Fruit fly (Drosophila melanogaster) whole organism, prepupa: ENCODE results near the gene CG31612.

Experiments used
- Blimp-1 ChIP-seq: fragments of 200-800 bp; sonication (Bioruptor generic); optimal IDR thresholded peaks from 3 replicates; lab custom pipeline; 2017; ENCODE audit warnings: missing biosample characterization, missing genetic modification characterization, mild to moderate bottlenecking, moderate library complexity, missing genetic modification reagents
- CG10631 ChIP-seq: fragments of 200-800 bp; sonication (Bioruptor generic); optimal IDR thresholded peaks from 2 replicates; lab custom pipeline; 2016; ENCODE audit warnings: missing biosample characterization, missing genetic modification characterization
- CG11762 ChIP-seq: fragments of 200-800 bp; sonication (Bioruptor generic); optimal IDR thresholded peaks from 3 replicates; lab custom pipeline; 2016; ENCODE audit warnings: missing biosample characterization, missing genetic modification characterization; ENCODE audit not compliant: insufficient read depth
- CG16779 ChIP-seq: fragments of 200-800 bp; sonication (Bioruptor generic); optimal IDR thresholded peaks from 3 replicates; lab custom pipeline; 2017; ENCODE audit warnings: missing biosample characterization, mild to moderate bottlenecking, missing genetic modification characterization
- CG31627 ChIP-seq: fragments of 200-800 bp; sonication (Bioruptor generic); optimal IDR thresholded peaks from 3 replicates; lab custom pipeline; 2016; ENCODE audit warnings: missing biosample characterization, missing genetic modification characterization
- CG32006 ChIP-seq: fragments of 200-800 bp; sonication (Bioruptor generic); optimal IDR thresholded peaks from 3 replicates; lab custom pipeline; 2017; ENCODE audit warnings: missing biosample characterization, mild to moderate bottlenecking, missing genetic modification characterization
- CG3919 ChIP-seq: fragments of 200-800 bp; sonication (Bioruptor generic); optimal IDR thresholded peaks from 3 replicates; lab custom pipeline; 2016; ENCODE audit warnings: missing biosample characterization, missing genetic modification characterization
- CG6276 ChIP-seq: fragments of 200-800 bp; sonication (Bioruptor generic); optimal IDR thresholded peaks from 2 replicates; lab custom pipeline; 2017; ENCODE audit warnings: missing biosample characterization, mild to moderate bottlenecking, missing genetic modification characterization
- CG6792 ChIP-seq: fragments of 200-800 bp; sonication (Bioruptor generic); optimal IDR thresholded peaks from 3 replicates; lab custom pipeline; 2016; ENCODE audit warnings: missing biosample characterization, missing genetic modification characterization
- CG6808 ChIP-seq: fragments of 200-800 bp; sonication (Bioruptor generic); optimal IDR thresholded peaks from 3 replicates; lab custom pipeline; 2017; ENCODE audit warnings: missing biosample characterization, missing genetic modification characterization, mild to moderate bottlenecking, moderate library complexity, missing genetic modification reagents
- CG7368 ChIP-seq: fragments of 200-800 bp; sonication (Bioruptor generic); optimal IDR thresholded peaks from 3 replicates; lab custom pipeline; 2016; ENCODE audit warnings: missing biosample characterization, missing genetic modification characterization
- CG9139 ChIP-seq: fragments of 200-800 bp; sonication (Bioruptor generic); optimal IDR thresholded peaks from 3 replicates; lab custom pipeline; 2017; ENCODE audit warnings: missing biosample characterization, mild to moderate bottlenecking, missing genetic modification characterization
- Eip75B ChIP-seq: fragments of 200-800 bp; sonication (Bioruptor generic); optimal IDR thresholded peaks from 3 replicates; lab custom pipeline; 2016; ENCODE audit warnings: missing biosample characterization, missing genetic modification characterization
- Eip93F ChIP-seq: fragments of 200-800 bp; sonication (Bioruptor generic); optimal IDR thresholded peaks from 2 replicates; lab custom pipeline; 2016; ENCODE audit warnings: missing biosample characterization, mild to moderate bottlenecking, missing genetic modification characterization
- Ets21C ChIP-seq: fragments of 200-800 bp; sonication (Bioruptor generic); optimal IDR thresholded peaks from 3 replicates; lab custom pipeline; 2016; ENCODE audit warnings: missing biosample characterization, missing genetic modification characterization
- Hr38 ChIP-seq: sonication (Bioruptor generic); optimal IDR thresholded peaks from 2 replicates; lab custom pipeline; 2016; ENCODE audit warnings: missing biosample characterization, missing genetic modification characterization
- Hr4 ChIP-seq: fragments of 200-800 bp; sonication (Bioruptor generic); optimal IDR thresholded peaks from 3 replicates; lab custom pipeline; 2016; ENCODE audit warnings: missing biosample characterization, missing genetic modification characterization
- Met ChIP-seq: fragments of 200-800 bp; sonication (Bioruptor generic); optimal IDR thresholded peaks from 3 replicates; lab custom pipeline; 2016; ENCODE audit warnings: missing biosample characterization, missing genetic modification characterization
- Smox ChIP-seq: fragments of 200-800 bp; sonication (Bioruptor generic); optimal IDR thresholded peaks from 3 replicates; lab custom pipeline; 2016; ENCODE audit warnings: missing biosample characterization, missing genetic modification characterization
- Sox14 ChIP-seq: fragments of 200-800 bp; sonication (Bioruptor generic); optimal IDR thresholded peaks from 3 replicates; lab custom pipeline; 2016; ENCODE audit warnings: missing biosample characterization, missing genetic modification characterization
- dac ChIP-seq: fragments of 200-800 bp; sonication (Bioruptor generic); optimal IDR thresholded peaks from 2 replicates; lab custom pipeline; 2017; ENCODE audit warnings: missing biosample characterization, mild to moderate bottlenecking, missing genetic modification characterization
- esn ChIP-seq: fragments of 200-800 bp; sonication (Bioruptor generic); optimal IDR thresholded peaks from 2 replicates; lab custom pipeline; 2016; ENCODE audit warnings: missing biosample characterization, mild to moderate bottlenecking, missing genetic modification characterization, moderate library complexity
- fd85E ChIP-seq: fragments of 200-800 bp; sonication (Bioruptor generic); optimal IDR thresholded peaks from 3 replicates; lab custom pipeline; 2016; ENCODE audit warnings: missing biosample characterization, missing genetic modification characterization
- lz ChIP-seq: fragments of 200-800 bp; sonication (Bioruptor generic); optimal IDR thresholded peaks from 3 replicates; lab custom pipeline; 2016; ENCODE audit warnings: missing biosample characterization, missing genetic modification characterization
- salr ChIP-seq, 2 experiments: fragments of 200-800 bp; sonication (Bioruptor generic); optimal IDR thresholded peaks; 3 replicates each; lab custom pipeline; 2016 to 2018; ENCODE audit warnings: missing biosample characterization in 2 of 2, missing genetic modification characterization in 2 of 2, mild to moderate bottlenecking in 1 of 2
- ss ChIP-seq, 2 experiments: fragments of 200-800 bp; sonication (Bioruptor generic); optimal IDR thresholded peaks; 2 replicates in 1 of 2; 3 replicates in 1 of 2; lab custom pipeline; 2017 to 2018; ENCODE audit warnings: mild to moderate bottlenecking in 2 of 2, missing biosample characterization in 2 of 2, missing genetic modification characterization in 2 of 2, moderate library complexity in 1 of 2
- svp ChIP-seq: fragments of 200-800 bp; sonication (Bioruptor generic); peaks from one replicate; lab custom pipeline; 2016; ENCODE audit warnings: missing biosample characterization, missing genetic modification characterization
- topi ChIP-seq: fragments of 200-800 bp; sonication (Bioruptor generic); optimal IDR thresholded peaks from 3 replicates; lab custom pipeline; 2016; ENCODE audit warnings: missing biosample characterization, missing genetic modification characterization
- vri ChIP-seq: fragments of 200-800 bp; sonication (Bioruptor generic); optimal IDR thresholded peaks from 3 replicates; lab custom pipeline; 2016; ENCODE audit warnings: missing biosample characterization, mild to moderate bottlenecking, missing genetic modification characterization

CG31612 gene

DNA sequence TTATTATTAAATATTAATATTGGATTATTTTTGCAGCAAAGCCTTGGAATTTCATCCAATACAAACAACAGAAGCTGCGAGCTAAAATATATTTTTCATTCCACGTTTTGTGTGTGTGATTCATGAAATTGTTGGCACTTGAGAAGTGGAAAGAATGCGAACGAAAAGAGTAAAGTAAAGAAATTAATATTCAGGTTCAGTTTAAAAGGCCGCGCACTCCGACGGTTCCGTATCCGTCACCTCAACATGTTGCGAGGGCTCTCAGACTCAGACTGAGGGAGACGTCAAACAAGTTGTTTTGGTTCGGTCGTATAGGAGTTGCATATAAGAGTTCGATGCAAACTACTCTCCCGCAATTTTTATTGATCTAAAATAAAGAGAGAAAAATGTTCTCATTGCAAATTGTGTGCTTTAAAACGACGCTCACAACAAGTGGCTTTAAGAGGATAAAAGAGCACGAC is 41.8 kb downstream of the CG31612 start (continued):
- TF ChIP-seq vri (GFP tag; lab: Kevin White, UChicago) = peak; percentile 8
- no peak for TF ChIP-seq CG9139 (GFP tag; lab: Kevin White, UChicago)
- TF ChIP-seq lz = no peak
- no peak for TF ChIP-seq Eip75B (GFP tag; lab: Kevin White, UChicago)
- no peak for TF ChIP-seq CG31627
- no peak for TF ChIP-seq CG6276 (GFP tag; lab: Kevin White, UChicago)
- TF ChIP-seq, all 60 proteins: peak for 10

DNA sequence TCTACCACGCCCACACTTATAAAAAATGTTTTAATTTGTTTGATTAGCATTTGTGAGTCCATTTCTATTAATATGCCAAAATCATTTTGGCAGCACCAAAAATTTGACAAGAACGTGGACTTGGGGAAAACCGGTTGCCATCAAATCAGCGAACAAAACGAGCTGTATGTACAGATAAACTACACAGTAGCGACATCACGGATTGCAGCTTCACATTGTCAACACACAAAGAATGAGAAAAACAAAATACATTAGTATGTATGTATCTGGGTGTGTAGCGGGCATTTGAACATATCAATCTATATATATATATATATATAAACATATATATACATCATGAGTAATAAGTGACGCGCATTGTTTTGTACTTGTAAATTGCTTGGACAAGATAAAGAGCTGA is 42.4 kb downstream of the CG31612 start:
- TF ChIP-seq Met (no peak), topi (no peak), CG11762 (GFP tag; lab: Kevin White, UChicago) (no peak), Smox (GFP tag; lab: Kevin White, UChicago) (no peak), CG10631 (no peak), Eip93F (GFP tag; lab: Kevin White, UChicago) (no peak), CG16779 (no peak), dac (no peak)

DNA sequence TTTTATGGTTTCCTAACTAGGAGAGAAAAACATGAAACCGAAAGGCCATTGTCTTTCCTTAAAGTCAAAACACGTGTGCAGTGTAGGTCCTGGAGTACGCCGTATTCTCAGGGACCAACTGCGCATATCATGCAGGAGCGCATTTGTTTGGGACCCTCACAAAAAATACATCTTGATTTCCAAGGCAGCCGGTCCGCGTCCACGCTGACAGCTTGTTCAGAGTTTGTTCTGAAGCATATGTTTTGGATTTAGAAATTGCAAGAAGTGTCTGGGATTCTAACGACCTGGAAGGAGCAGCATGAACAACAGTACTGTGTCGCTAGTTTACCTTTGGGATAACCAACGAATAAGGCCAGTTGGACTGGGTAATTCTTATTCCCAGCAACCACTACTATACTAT is 46.3 kb downstream of the CG31612 start:
- TF ChIP-seq Eip93F (GFP tag; lab: Kevin White, UChicago) = no peak
- no peak for TF ChIP-seq fd85E (GFP tag; lab: Kevin White, UChicago)
- no peak for TF ChIP-seq CG31627
- TF ChIP-seq salr (GFP tag; optimal IDR thresholded peaks at IDR 0.05; lab: Kevin White, UChicago) = no peak
- TF ChIP-seq topi = no peak
- TF ChIP-seq Blimp-1 (GFP tag; lab: Kevin White, UChicago) = no peak
- TF ChIP-seq Ets21C (GFP tag; lab: Kevin White, UChicago) = no peak
- no peak for TF ChIP-seq Hr38 (GFP tag; lab: Kevin White, UChicago)
- no peak for TF ChIP-seq Sox14 (GFP tag; lab: Kevin White, UChicago)
- TF ChIP-seq CG7368 (GFP tag; lab: Kevin White, UChicago) = no peak
- no peak for TF ChIP-seq CG3919
- no peak for TF ChIP-seq Hr4
- no peak for TF ChIP-seq CG32006 (GFP tag; lab: Kevin White, UChicago)
- TF ChIP-seq CG6808 = no peak
- TF ChIP-seq ss (GFP tag; optimal IDR thresholded peaks at IDR 0.05; lab: Kevin White, UChicago) = no peak
- TF ChIP-seq svp = no peak
- TF ChIP-seq esn (GFP tag; lab: Kevin White, UChicago) = no peak
- TF ChIP-seq CG6792 (GFP tag; lab: Kevin White, UChicago) = no peak
- TF ChIP-seq, all 60 proteins: peak for 0

DNA sequence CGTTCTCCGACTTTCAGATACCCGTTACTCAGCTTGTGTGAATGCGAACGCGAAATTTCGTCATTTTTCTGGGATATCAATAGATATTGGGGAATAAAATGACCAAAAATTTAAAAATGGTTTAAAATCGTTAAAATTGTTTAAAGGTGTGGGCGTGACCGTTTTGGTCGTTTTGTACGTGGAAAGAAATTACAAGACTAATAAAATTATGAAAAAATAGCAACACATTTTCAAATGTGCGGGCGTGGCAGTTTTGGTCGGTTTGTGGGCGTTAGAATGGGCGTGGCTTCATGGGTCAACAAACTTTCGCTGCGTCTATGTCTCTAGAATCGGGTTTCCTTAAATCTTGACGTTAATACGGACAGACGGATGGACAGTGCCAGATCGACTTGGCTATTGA is 69.2 kb downstream of the CG31612 start:
- TF ChIP-seq CG9139 (GFP tag; lab: Kevin White, UChicago) = no peak
